Fruit fly (Drosophila melanogaster) whole organism, adult: ENCODE results near the gene Srp19.

ENCODE experiments used
- CG12768 ChIP-seq: fragments of 200-800 bp; sonication (Bioruptor generic); optimal IDR thresholded peaks from 2 replicates; lab custom pipeline; 2017; ENCODE audit warnings: missing biosample characterization, missing genetic modification characterization, mild to moderate bottlenecking, moderate library complexity, missing genetic modification reagents
- CG33017 ChIP-seq: fragments of 200-800 bp; sonication (Bioruptor generic); optimal IDR thresholded peaks from 2 replicates; lab custom pipeline; 2018; ENCODE audit warnings: missing biosample characterization, mild to moderate bottlenecking, missing genetic modification characterization, moderate library complexity
- CG5204 ChIP-seq: fragments of 200-800 bp; sonication (Bioruptor generic); optimal IDR thresholded peaks from 2 replicates; lab custom pipeline; 2016; ENCODE audit warnings: missing biosample characterization, missing genetic modification characterization
- Crg-1 ChIP-seq: fragments of 200-800 bp; sonication (Bioruptor generic); optimal IDR thresholded peaks from 2 replicates; lab custom pipeline; 2016; ENCODE audit warnings: missing biosample characterization, missing genetic modification characterization
- Mnt ChIP-seq: fragments of 200-800 bp; sonication (Bioruptor generic); optimal IDR thresholded peaks from 2 replicates; lab custom pipeline; 2016; ENCODE audit warnings: missing biosample characterization, mild to moderate bottlenecking, missing genetic modification characterization
- cnc ChIP-seq, 2 experiments: fragments of >200 bp; optimal IDR thresholded peaks; 2 replicates each; lab custom pipeline; 2017
- kay ChIP-seq: fragments of 200-800 bp; sonication (Bioruptor generic); peaks from one replicate; lab custom pipeline; 2016; ENCODE audit warnings: missing biosample characterization, missing genetic modification characterization, borderline replicate concordance
- ovo ChIP-seq: fragments of 200-800 bp; sonication (Bioruptor generic); optimal IDR thresholded peaks from 2 replicates; lab custom pipeline; 2016; ENCODE audit warnings: missing biosample characterization, missing genetic modification characterization
- pad ChIP-seq: fragments of 200-800 bp; sonication (Bioruptor generic); optimal IDR thresholded peaks from 3 replicates; lab custom pipeline; 2017; ENCODE audit warnings: missing biosample characterization, missing genetic modification characterization, mild to moderate bottlenecking, moderate library complexity, missing genetic modification reagents
- toe ChIP-seq: fragments of 200-800 bp; sonication (Bioruptor generic); optimal IDR thresholded peaks from 2 replicates; lab custom pipeline; 2016; ENCODE audit warnings: missing biosample characterization, missing genetic modification characterization

DNA sequence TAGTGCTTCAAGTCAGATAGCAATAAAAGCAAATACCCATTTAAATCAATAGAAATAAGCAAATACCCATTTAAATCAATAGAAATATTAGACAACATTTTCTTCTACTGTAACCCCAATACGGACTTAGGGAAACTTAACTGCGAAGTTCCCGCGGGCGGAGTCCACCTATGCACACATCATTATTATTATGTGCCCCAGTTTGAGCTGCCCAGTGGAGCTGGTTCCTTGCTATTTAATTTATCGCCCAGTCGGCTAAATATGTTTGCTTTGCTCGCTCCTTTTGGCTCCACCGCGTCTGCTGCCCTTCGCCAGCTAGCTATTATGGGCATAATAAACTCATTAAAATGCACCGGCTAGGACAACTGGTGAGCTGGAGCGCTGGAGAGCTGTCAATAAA is 47.2 kb downstream of the Srp19 start:
- TF ChIP-seq toe (GFP tag; lab: Kevin White, UChicago) (no peak), cnc (optimal IDR thresholded peaks at IDR 0.05; lab: Kevin White, UChicago) (no peak), CG12768 (GFP tag; lab: Kevin White, UChicago) (no peak), CG33017 (tag; lab: Kevin White, UChicago) (no peak), kay (GFP tag; lab: Kevin White, UChicago) (no peak), Crg-1 (no peak), CG5204 (GFP tag; lab: Kevin White, UChicago) (no peak), Mnt (GFP tag; lab: Kevin White, UChicago) (no peak), ovo (GFP tag; lab: Kevin White, UChicago) (no peak), pad (GFP tag; lab: Kevin White, UChicago) (no peak)
